Worm (Caenorhabditis elegans): ENCODE results near the gene lir-3.

- no peak for TF ChIP-seq attf-6 (GFP tag; IDR thresholded peaks at IDR 0.05)
- TF ChIP-seq snpc-4 (GFP tag; optimal IDR thresholded peaks at IDR 0.05), result no peak
- no peak for TF ChIP-seq snpc-4 (tag; optimal IDR thresholded peaks at IDR 0.05)
Observed at ce11 chrII:11166414-11166813, 18.2 kb downstream of the lir-3 start.
